Worm (Caenorhabditis elegans) whole organism, L1 larva: ENCODE results near the gene rin-1.

Experiments used
- C16A3.4 ChIP-seq: fragments of 150-350 bp; optimal IDR thresholded peaks from 2 replicates; lab custom pipeline; 2014; ENCODE audit warnings: missing biosample characterization, missing genetic modification characterization
- C34B4.2 ChIP-seq: sonication (generic microtip); optimal IDR thresholded peaks from 2 replicates; lab custom pipeline; 2017; ENCODE audit warnings: mild to moderate bottlenecking, missing genetic modification characterization, missing compliant biosample characterization
- F16B12.6 ChIP-seq: fragments of 150-350 bp; optimal IDR thresholded peaks from 2 replicates; lab custom pipeline; 2014; ENCODE audit warnings: missing biosample characterization, missing genetic modification characterization
- aha-1 ChIP-seq: fragments of 150-350 bp; optimal IDR thresholded peaks from 2 replicates; lab custom pipeline; 2014; ENCODE audit warnings: missing biosample characterization, missing genetic modification characterization
- alr-1 ChIP-seq: fragments of 200-800 bp; sonication (Bioruptor generic); optimal IDR thresholded peaks from 2 replicates; lab custom pipeline; 2018; ENCODE audit warnings: borderline replicate concordance, mild to moderate bottlenecking, missing genetic modification characterization, missing compliant biosample characterization
- aly-2 ChIP-seq: fragments of 150-350 bp; optimal IDR thresholded peaks from 2 replicates; lab custom pipeline; 2014; ENCODE audit warnings: missing biosample characterization, missing genetic modification characterization
- ama-1 ChIP-seq: fragments of 150-350 bp; optimal IDR thresholded peaks from 2 replicates; lab custom pipeline; 2014
- blmp-1 ChIP-seq: fragments of 150-350 bp; optimal IDR thresholded peaks from 2 replicates; lab custom pipeline; 2014; ENCODE audit warnings: missing biosample characterization, missing genetic modification characterization
- ceh-8 ChIP-seq: fragments of 200-800 bp; sonication (Bioruptor generic); optimal IDR thresholded peaks from 2 replicates; lab custom pipeline; 2018; ENCODE audit warnings: mild to moderate bottlenecking, missing genetic modification characterization, moderate library complexity, missing compliant biosample characterization
- ceh-82 ChIP-seq, 3 experiments: fragments of 150-350 bp in 1 of 3; sonication (generic microtip) in 2 of 3; optimal IDR thresholded peaks; 2 replicates each; lab custom pipeline; 2014 to 2017; ENCODE audit warnings: missing biosample characterization in 3 of 3, missing genetic modification characterization in 3 of 3
- ceh-88 ChIP-seq: fragments of 200-800 bp; sonication (Bioruptor generic); IDR thresholded peaks from 2 replicates; pipeline ENCODE4 v1.3.6; 2022; ENCODE audit warnings: missing genetic modification characterization, missing compliant biosample characterization
- ets-5 ChIP-seq: fragments of 200-800 bp; sonication (Bioruptor generic); IDR thresholded peaks from 2 replicates; pipeline ENCODE4 v1.3.6; 2022; ENCODE audit warnings: missing genetic modification characterization, missing compliant biosample characterization
- fkh-10 ChIP-seq: sonication (generic microtip); optimal IDR thresholded peaks from 2 replicates; lab custom pipeline; 2017; ENCODE audit warnings: missing biosample characterization, missing genetic modification reagents, missing genetic modification characterization
- fkh-4 ChIP-seq: sonication (generic microtip); optimal IDR thresholded peaks from 2 replicates; lab custom pipeline; 2016; ENCODE audit warnings: missing compliant biosample characterization, missing genetic modification characterization, borderline replicate concordance
- fkh-8 ChIP-seq: sonication (generic microtip); optimal IDR thresholded peaks from 2 replicates; lab custom pipeline; 2016; ENCODE audit warnings: mild to moderate bottlenecking, missing genetic modification characterization, missing compliant biosample characterization
- grh-1 ChIP-seq: fragments of 200-800 bp; sonication (Bioruptor generic); IDR thresholded peaks from 2 replicates; pipeline ENCODE4 v1.3.6; 2022; ENCODE audit warnings: missing genetic modification reagents, missing genetic modification characterization, missing compliant biosample characterization
- hlh-4 ChIP-seq: sonication (generic microtip); optimal IDR thresholded peaks from 2 replicates; lab custom pipeline; 2016; ENCODE audit warnings: mild to moderate bottlenecking, missing genetic modification characterization, missing compliant biosample characterization
- hpl-2 ChIP-seq: fragments of 150-350 bp; optimal IDR thresholded peaks from 2 replicates; lab custom pipeline; 2014; ENCODE audit warnings: missing biosample characterization, missing genetic modification reagents, missing genetic modification characterization
- irx-1 ChIP-seq: sonication (generic microtip); optimal IDR thresholded peaks from 2 replicates; lab custom pipeline; 2016; ENCODE audit warnings: missing genetic modification characterization, missing compliant biosample characterization
- isw-1 ChIP-seq: fragments of 200-800 bp; sonication (Bioruptor generic); IDR thresholded peaks from 2 replicates; pipeline ENCODE4 v1.3.6; 2022; ENCODE audit warnings: missing genetic modification characterization, missing compliant biosample characterization
- jun-1 ChIP-seq: fragments of 150-350 bp; optimal IDR thresholded peaks from 2 replicates; lab custom pipeline; 2014; ENCODE audit warnings: missing biosample characterization, missing genetic modification reagents, missing genetic modification characterization
- lin-13 ChIP-seq: fragments of 150-350 bp; optimal IDR thresholded peaks from 2 replicates; lab custom pipeline; 2014; ENCODE audit warnings: missing biosample characterization, missing genetic modification reagents, missing genetic modification characterization
- lin-14 ChIP-seq: fragments of 200-800 bp; sonication (Bioruptor generic); optimal IDR thresholded peaks from 2 replicates; lab custom pipeline; 2018; ENCODE audit warnings: mild to moderate bottlenecking, missing genetic modification characterization, moderate library complexity, missing compliant biosample characterization
- lin-39 ChIP-seq: fragments of 150-350 bp; optimal IDR thresholded peaks from 2 replicates; lab custom pipeline; 2014; ENCODE audit warnings: missing biosample characterization, missing genetic modification reagents, missing genetic modification characterization
- lir-3 ChIP-seq: sonication (generic microtip); optimal IDR thresholded peaks from 2 replicates; lab custom pipeline; 2016; ENCODE audit warnings: mild to moderate bottlenecking, missing genetic modification characterization, moderate library complexity, missing compliant biosample characterization; ENCODE audit not compliant: poor library complexity
- lsy-2 ChIP-seq, 2 experiments: fragments of 150-350 bp; optimal IDR thresholded peaks; 2 replicates each; lab custom pipeline; 2014; ENCODE audit warnings: missing biosample characterization in 2 of 2, missing genetic modification characterization in 2 of 2
- mef-2 ChIP-seq: fragments of 150-350 bp; optimal IDR thresholded peaks from 2 replicates; lab custom pipeline; 2014; ENCODE audit warnings: missing biosample characterization, missing genetic modification characterization
- nhr-11 ChIP-seq: fragments of 150-350 bp; optimal IDR thresholded peaks from 2 replicates; lab custom pipeline; 2014; ENCODE audit warnings: missing biosample characterization, missing genetic modification characterization
- nhr-12 ChIP-seq: sonication (generic microtip); optimal IDR thresholded peaks from 2 replicates; lab custom pipeline; 2017; ENCODE audit warnings: missing biosample characterization, missing genetic modification characterization
- nhr-19 ChIP-seq: fragments of 200-800 bp; sonication (Bioruptor generic); conservative IDR thresholded peaks from 2 replicates; pipeline ENCODE4 v1.3.6; 2022; ENCODE audit warnings: missing genetic modification characterization, missing compliant biosample characterization
- nhr-237 ChIP-seq: fragments of 150-350 bp; optimal IDR thresholded peaks from 2 replicates; lab custom pipeline; 2014; ENCODE audit warnings: missing biosample characterization, missing genetic modification characterization
- nhr-47 ChIP-seq: sonication (generic microtip); optimal IDR thresholded peaks from 2 replicates; lab custom pipeline; 2016; ENCODE audit warnings: mild to moderate bottlenecking, missing genetic modification characterization, moderate library complexity, missing compliant biosample characterization
- nhr-77 ChIP-seq: fragments of 150-350 bp; optimal IDR thresholded peaks from 2 replicates; lab custom pipeline; 2014; ENCODE audit warnings: missing biosample characterization, missing genetic modification characterization
- nhr-84 ChIP-seq: sonication (generic microtip); optimal IDR thresholded peaks from 2 replicates; lab custom pipeline; 2017; ENCODE audit warnings: missing biosample characterization, missing genetic modification characterization
- nhr-90 ChIP-seq: sonication (generic microtip); optimal IDR thresholded peaks from 2 replicates; lab custom pipeline; 2016; ENCODE audit warnings: mild to moderate bottlenecking, missing genetic modification characterization, missing compliant biosample characterization; ENCODE audit not compliant: poor library complexity
- pag-3 ChIP-seq: sonication (generic microtip); optimal IDR thresholded peaks from 2 replicates; lab custom pipeline; 2017; ENCODE audit warnings: missing genetic modification characterization, mild to moderate bottlenecking, missing compliant biosample characterization, antibody characterized with exemption, borderline replicate concordance; ENCODE audit not compliant: insufficient read depth
- pax-3 ChIP-seq: fragments of 200-800 bp; sonication (Bioruptor generic); optimal IDR thresholded peaks from 2 replicates; lab custom pipeline; 2018; ENCODE audit warnings: mild to moderate bottlenecking, missing genetic modification characterization, moderate library complexity, missing compliant biosample characterization
- rnt-1 ChIP-seq: sonication (generic microtip); optimal IDR thresholded peaks from 2 replicates; lab custom pipeline; 2016; ENCODE audit warnings: mild to moderate bottlenecking, missing genetic modification characterization, moderate library complexity, missing compliant biosample characterization
- snu-23 ChIP-seq: sonication (generic microtip); optimal IDR thresholded peaks from 2 replicates; lab custom pipeline; 2016; ENCODE audit warnings: missing genetic modification characterization, missing compliant biosample characterization
- sox-4 ChIP-seq: sonication (generic microtip); optimal IDR thresholded peaks from 2 replicates; lab custom pipeline; 2016; ENCODE audit warnings: missing genetic modification characterization, missing compliant biosample characterization
- sup-37 ChIP-seq: fragments of 200-800 bp; sonication (Bioruptor generic); optimal IDR thresholded peaks from 2 replicates; lab custom pipeline; 2018; ENCODE audit warnings: mild to moderate bottlenecking, missing genetic modification characterization, missing compliant biosample characterization
- swsn-7 ChIP-seq: sonication (generic microtip); optimal IDR thresholded peaks from 2 replicates; lab custom pipeline; 2016; ENCODE audit warnings: missing genetic modification characterization, missing compliant biosample characterization
- tbx-2 ChIP-seq: sonication (generic microtip); optimal IDR thresholded peaks from 2 replicates; lab custom pipeline; 2016; ENCODE audit warnings: missing genetic modification characterization, missing compliant biosample characterization
- tlp-1 ChIP-seq: fragments of 150-350 bp; optimal IDR thresholded peaks from 2 replicates; lab custom pipeline; 2014; ENCODE audit warnings: missing biosample characterization, missing genetic modification characterization
- unc-130 ChIP-seq: fragments of 150-350 bp; optimal IDR thresholded peaks from 2 replicates; lab custom pipeline; 2017; ENCODE audit warnings: missing biosample characterization, missing genetic modification characterization, inconsistent platforms
- unc-98 ChIP-seq: fragments of 200-800 bp; sonication (Bioruptor generic); IDR thresholded peaks from 2 replicates; pipeline ENCODE4 v1.3.6; 2022; ENCODE audit warnings: missing genetic modification characterization, missing compliant biosample characterization
- xbp-1 ChIP-seq: sonication (generic microtip); optimal IDR thresholded peaks from 2 replicates; lab custom pipeline; 2016; ENCODE audit warnings: missing genetic modification characterization, missing compliant biosample characterization
- zag-1 ChIP-seq: fragments of 150-350 bp; optimal IDR thresholded peaks from 2 replicates; lab custom pipeline; 2014; ENCODE audit warnings: missing biosample characterization, missing genetic modification characterization
- zip-4 ChIP-seq: fragments of 200-800 bp; sonication (Bioruptor generic); optimal IDR thresholded peaks from 2 replicates; lab custom pipeline; 2018; ENCODE audit warnings: mild to moderate bottlenecking, missing genetic modification characterization, moderate library complexity, missing compliant biosample characterization
- ztf-11 ChIP-seq, 2 experiments: sonication (generic microtip); optimal IDR thresholded peaks; 2 replicates each; lab custom pipeline; 2016 to 2017; ENCODE audit warnings: missing genetic modification characterization in 2 of 2, missing biosample characterization in 1 of 2, missing compliant biosample characterization in 1 of 2

rin-1 gene

DNA sequence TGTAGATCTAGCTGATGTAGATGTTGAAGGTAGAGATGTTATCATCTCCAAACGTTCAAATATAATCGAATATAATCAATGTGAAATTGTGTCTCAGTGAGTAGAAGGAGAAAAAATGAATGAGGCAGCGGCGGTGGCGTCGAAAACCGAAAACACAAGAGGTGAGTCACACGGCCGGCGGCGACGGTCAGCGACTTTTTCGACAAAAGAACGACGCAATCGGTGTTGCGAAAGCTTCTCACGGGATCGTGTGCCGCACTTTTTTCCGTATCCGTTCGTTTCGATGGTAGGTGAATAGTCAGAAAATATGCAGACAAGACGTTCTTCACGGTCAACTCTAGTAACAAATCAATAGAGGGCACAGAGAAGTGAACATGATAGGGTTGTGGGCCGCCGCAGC lies at the start of gene rin-1:
TSS of gene rin-1 (minus strand) at position 101 of the 400 bp plus-strand sequence.
- TF ChIP-seq grh-1: no peak
- TF ChIP-seq aly-2 (tag; lab: Kevin White, UChicago): no peak
- TF ChIP-seq zag-1 (tag; lab: Kevin White, UChicago): no peak
- no peak for TF ChIP-seq jun-1 (tag; lab: Kevin White, UChicago)
- TF ChIP-seq tbx-2: no peak
- TF ChIP-seq C34B4.2 (tag; lab: Kevin White, UChicago): no peak
- TF ChIP-seq zip-4 (GFP tag; lab: Kevin White, UChicago): no peak
- TF ChIP-seq ceh-82 (tag; optimal IDR thresholded peaks at IDR 0.05; lab: Kevin White, UChicago): no peak
- no peak for TF ChIP-seq nhr-84
- no peak for TF ChIP-seq nhr-19 (GFP tag; lab: Robert Waterston, UW)
- no peak for TF ChIP-seq hpl-2 (GFP tag; lab: Kevin White, UChicago)
- no peak for TF ChIP-seq ceh-88 (GFP tag; lab: Robert Waterston, UW)
- no peak for TF ChIP-seq rnt-1
- no peak for TF ChIP-seq lir-3
- no peak for TF ChIP-seq unc-130
- no peak for TF ChIP-seq lsy-2 (tag; optimal IDR thresholded peaks at IDR 0.05; lab: Kevin White, UChicago)
- no peak for TF ChIP-seq tlp-1 (tag; lab: Kevin White, UChicago)
- no peak for TF ChIP-seq lin-13
- TF ChIP-seq nhr-11 (tag; lab: Kevin White, UChicago): no peak
- no peak for TF ChIP-seq nhr-237

ce11 chrV:14859380-14859779 lies 44.0 kb upstream of the rin-1 start:
- TF ChIP-seq blmp-1 (tag; lab: Kevin White, UChicago) (no peak), pag-3 (no peak), ceh-8 (GFP tag; lab: Kevin White, UChicago) (no peak), fkh-10 (GFP tag; lab: Kevin White, UChicago) (peak; percentile 46)

ce11 chrV:14858503-14858902 lies 43.1 kb upstream of the rin-1 start, which contains the start of gene npr-13:
TSS of gene npr-13 (minus strand) at chrV:14858603.
- no peak for TF ChIP-seq unc-98
- TF ChIP-seq lin-14 (GFP tag; lab: Kevin White, UChicago): no peak
- no peak for TF ChIP-seq irx-1
- no peak for TF ChIP-seq pax-3 (tag; lab: Kevin White, UChicago)
- TF ChIP-seq ceh-82 (tag; optimal IDR thresholded peaks at IDR 0.05; lab: Kevin White, UChicago): no peak
- no peak for TF ChIP-seq xbp-1 (tag; lab: Kevin White, UChicago)
- TF ChIP-seq zip-4 (GFP tag; lab: Kevin White, UChicago): no peak
- TF ChIP-seq nhr-77: no peak
- TF ChIP-seq fkh-4: no peak
- TF ChIP-seq ceh-8 (GFP tag; lab: Kevin White, UChicago): no peak
- TF ChIP-seq aha-1 (tag; lab: Kevin White, UChicago): no peak
- TF ChIP-seq nhr-47 (tag; lab: Kevin White, UChicago): no peak
- TF ChIP-seq rnt-1: no peak
- no peak for TF ChIP-seq alr-1
- no peak for TF ChIP-seq nhr-84
- no peak for TF ChIP-seq hlh-4 (tag; lab: Kevin White, UChicago)
- no peak for TF ChIP-seq tlp-1 (tag; lab: Kevin White, UChicago)
- no peak for TF ChIP-seq sox-4 (tag; lab: Kevin White, UChicago)
- no peak for TF ChIP-seq ztf-11 (tag; optimal IDR thresholded peaks at IDR 0.05; lab: Kevin White, UChicago)
- no peak for TF ChIP-seq ama-1 (lab: Kevin White, UChicago)

- peak; percentile 55 for TF ChIP-seq snu-23 (GFP tag; lab: Kevin White, UChicago)
- TF ChIP-seq lin-39 (tag; lab: Kevin White, UChicago): no peak
- peak; percentile 47 for TF ChIP-seq unc-130
- TF ChIP-seq rnt-1: peak; percentile 63
- peak; percentile 55 for TF ChIP-seq nhr-90 (tag; lab: Kevin White, UChicago)
- no peak for TF ChIP-seq fkh-8
- no peak for TF ChIP-seq sup-37
- peak; percentile 6 for TF ChIP-seq swsn-7 (tag; lab: Kevin White, UChicago)
- TF ChIP-seq nhr-19 (GFP tag; lab: Robert Waterston, UW): peak; percentile 47
- TF ChIP-seq mef-2 (tag; lab: Kevin White, UChicago): no peak
- TF ChIP-seq tbx-2: no peak
- no peak for TF ChIP-seq F16B12.6 (tag; lab: Kevin White, UChicago)
- no peak for TF ChIP-seq nhr-12
- no peak for TF ChIP-seq aly-2 (tag; lab: Kevin White, UChicago)
- no peak for TF ChIP-seq alr-1
- TF ChIP-seq C16A3.4 (tag; lab: Kevin White, UChicago): peak; percentile 50
- TF ChIP-seq ets-5: no peak
- no peak for TF ChIP-seq isw-1
Measured at ce11 chrV:14855626-14856025, 40.2 kb upstream of the rin-1 start.
